Fruit fly (Drosophila melanogaster) whole organism, embryonic: Measurements from ENCODE around the gene RpL24.
A peak's percentile ranks its signal among the peaks of the same experiment; 100 is the strongest.

Experiments used
- Atf6 ChIP-seq: fragments of 200-800 bp; sonication (Bioruptor generic); IDR thresholded peaks from 2 replicates; pipeline ENCODE4 v1.3.6; 2022; ENCODE audit warnings: missing biosample characterization, missing genetic modification characterization
- B-H1 ChIP-seq: fragments of 200-800 bp; sonication (Bioruptor generic); IDR thresholded peaks from 3 replicates; pipeline ENCODE4 v1.3.6; 2022; ENCODE audit warnings: missing biosample characterization, missing genetic modification characterization
- CG10267 ChIP-seq: fragments of 200-800 bp; sonication (Bioruptor generic); optimal IDR thresholded peaks from 2 replicates; lab custom pipeline; 2018; ENCODE audit warnings: missing biosample characterization, mild to moderate bottlenecking, missing genetic modification characterization, moderate library complexity
- CG12155 ChIP-seq: fragments of 200-800 bp; sonication (Bioruptor generic); optimal IDR thresholded peaks from 3 replicates; lab custom pipeline; 2016; ENCODE audit warnings: missing biosample characterization, missing genetic modification characterization
- CG12219 ChIP-seq: fragments of 200-800 bp; sonication (Bioruptor generic); optimal IDR thresholded peaks from 3 replicates; lab custom pipeline; 2018; ENCODE audit warnings: missing biosample characterization, mild to moderate bottlenecking, missing genetic modification characterization
- CG13424 ChIP-seq: fragments of 200-800 bp; sonication (Bioruptor generic); optimal IDR thresholded peaks from 2 replicates; lab custom pipeline; 2019; ENCODE audit warnings: missing biosample characterization, mild to moderate bottlenecking, missing genetic modification characterization, moderate library complexity
- CG14050 ChIP-seq: fragments of 200-800 bp; sonication (Bioruptor generic); IDR thresholded peaks from 3 replicates; pipeline ENCODE4 v1.3.6; 2022; ENCODE audit warnings: missing biosample characterization, missing genetic modification characterization
- CG14441 ChIP-seq: fragments of 200-800 bp; sonication (Bioruptor generic); IDR thresholded peaks from 2 replicates; pipeline ENCODE4 v1.3.6; 2022; ENCODE audit warnings: missing biosample characterization, missing genetic modification characterization
- CG1603 ChIP-seq: fragments of 200-800 bp; sonication (Bioruptor generic); optimal IDR thresholded peaks from 2 replicates; lab custom pipeline; 2019; ENCODE audit warnings: missing biosample characterization, mild to moderate bottlenecking, missing genetic modification characterization, moderate library complexity
- CG16815 ChIP-seq: fragments of 200-800 bp; sonication (Bioruptor generic); optimal IDR thresholded peaks from 3 replicates; lab custom pipeline; 2017; ENCODE audit warnings: missing biosample characterization, mild to moderate bottlenecking, missing genetic modification characterization
- CG2202 ChIP-seq: fragments of 200-800 bp; sonication (Bioruptor generic); optimal IDR thresholded peaks from 2 replicates; lab custom pipeline; 2018; ENCODE audit warnings: missing biosample characterization, mild to moderate bottlenecking, missing genetic modification characterization
- CG2889 ChIP-seq: fragments of 200-800 bp; sonication (Bioruptor generic); IDR thresholded peaks from 3 replicates; pipeline ENCODE4 v1.3.6; 2022; ENCODE audit warnings: missing biosample characterization, missing genetic modification characterization
- CG30431 ChIP-seq: fragments of 200-800 bp; sonication (Bioruptor generic); optimal IDR thresholded peaks from 2 replicates; lab custom pipeline; 2017; ENCODE audit warnings: missing biosample characterization, missing genetic modification characterization
- CG34224 ChIP-seq: fragments of 200-800 bp; sonication (Bioruptor generic); IDR thresholded peaks from 3 replicates; pipeline ENCODE4 v1.3.6; 2022; ENCODE audit warnings: missing biosample characterization, missing genetic modification characterization; ENCODE audit not compliant: partially characterized antibody
- CG34376 ChIP-seq: fragments of 200-800 bp; sonication (Bioruptor generic); optimal IDR thresholded peaks from 2 replicates; lab custom pipeline; 2018; ENCODE audit warnings: missing biosample characterization, mild to moderate bottlenecking, missing genetic modification characterization
- CG3726 ChIP-seq: fragments of 200-800 bp; sonication (Bioruptor generic); IDR thresholded peaks from 3 replicates; pipeline ENCODE4, ENCODE4 v1.3.6; 2022; ENCODE audit warnings: missing biosample characterization, missing genetic modification characterization
- CG5245 ChIP-seq: fragments of 200-800 bp; sonication (Bioruptor generic); optimal IDR thresholded peaks from 3 replicates; lab custom pipeline; 2016; ENCODE audit warnings: missing biosample characterization, missing genetic modification characterization
- Camta ChIP-seq: fragments of 200-800 bp; sonication (Bioruptor generic); optimal IDR thresholded peaks from 2 replicates; lab custom pipeline; 2016; ENCODE audit warnings: missing biosample characterization, missing genetic modification characterization
- D ChIP-seq, 2 experiments: fragments of 200-800 bp in 1 of 2; fragments of >200 bp in 1 of 2; sonication (Bioruptor generic) in 1 of 2; optimal IDR thresholded peaks; 2 replicates in 1 of 2; 3 replicates in 1 of 2; lab custom pipeline; 2017; ENCODE audit warnings: mild to moderate bottlenecking in 1 of 2, missing biosample characterization in 1 of 2, missing genetic modification characterization in 1 of 2, missing genetic modification reagents in 1 of 2
- Dll ChIP-seq: fragments of 200-800 bp; sonication (Bioruptor generic); IDR thresholded peaks from 4 replicates; pipeline ENCODE4 v1.3.6; 2022; ENCODE audit warnings: missing biosample characterization, missing genetic modification characterization; ENCODE audit not compliant: partially characterized antibody
- H2.0 ChIP-seq: fragments of 200-800 bp; sonication (Bioruptor generic); IDR thresholded peaks from 2 replicates; pipeline ENCODE4 v1.3.6; 2022; ENCODE audit warnings: missing biosample characterization, missing genetic modification characterization
- HLH54F ChIP-seq: fragments of 200-800 bp; sonication (Bioruptor generic); optimal IDR thresholded peaks from 3 replicates; lab custom pipeline; 2016; ENCODE audit warnings: missing biosample characterization, missing genetic modification characterization
- Lim3 ChIP-seq: fragments of 200-800 bp; sonication (Bioruptor generic); IDR thresholded peaks from 2 replicates; pipeline ENCODE4 v1.3.6; 2022; ENCODE audit warnings: missing biosample characterization, missing genetic modification characterization
- Mad ChIP-seq: fragments of 200-800 bp; sonication (Bioruptor generic); optimal IDR thresholded peaks from 2 replicates; lab custom pipeline; 2016; ENCODE audit warnings: missing biosample characterization, missing genetic modification characterization
- NC2α ChIP-seq: fragments of 200-800 bp; sonication (Bioruptor generic); optimal IDR thresholded peaks from 2 replicates; lab custom pipeline; 2016; ENCODE audit warnings: missing biosample characterization, missing genetic modification characterization
- Neu2 ChIP-seq: fragments of 200-800 bp; sonication (Bioruptor generic); optimal IDR thresholded peaks from 3 replicates; lab custom pipeline; 2016; ENCODE audit warnings: missing biosample characterization, missing genetic modification characterization, borderline replicate concordance
- Ravus ChIP-seq: fragments of 200-800 bp; sonication (Bioruptor generic); IDR thresholded peaks from 2 replicates; pipeline ENCODE4 v1.3.6; 2022; ENCODE audit warnings: missing biosample characterization, missing genetic modification characterization
- Sox100B ChIP-seq: fragments of 200-800 bp; sonication (Bioruptor generic); optimal IDR thresholded peaks from 3 replicates; lab custom pipeline; 2018; ENCODE audit warnings: missing biosample characterization, mild to moderate bottlenecking, missing genetic modification characterization
- YL-1 ChIP-seq: fragments of 200-800 bp; sonication (Bioruptor generic); optimal IDR thresholded peaks from 3 replicates; lab custom pipeline; 2017; ENCODE audit warnings: missing biosample characterization, mild to moderate bottlenecking, missing genetic modification characterization
- ab ChIP-seq: fragments of 200-800 bp; sonication (Bioruptor generic); optimal IDR thresholded peaks from 2 replicates; lab custom pipeline; 2016; ENCODE audit warnings: missing biosample characterization, missing genetic modification characterization
- abd-A ChIP-seq: fragments of 200-800 bp; sonication (Bioruptor generic); optimal IDR thresholded peaks from 3 replicates; lab custom pipeline; 2019; ENCODE audit warnings: missing biosample characterization, mild to moderate bottlenecking, missing genetic modification characterization, moderate library complexity
- ara ChIP-seq: fragments of 200-800 bp; sonication (Bioruptor generic); IDR thresholded peaks from 2 replicates; pipeline ENCODE4 v1.3.6; 2022; ENCODE audit warnings: missing biosample characterization, missing genetic modification characterization
- ato ChIP-seq: fragments of 200-800 bp; sonication (Bioruptor generic); IDR thresholded peaks from 2 replicates; pipeline ENCODE4 v1.3.6; 2022; ENCODE audit warnings: missing biosample characterization, missing genetic modification characterization; ENCODE audit not compliant: partially characterized antibody
- btn ChIP-seq: fragments of 200-800 bp; sonication (Bioruptor generic); optimal IDR thresholded peaks from 2 replicates; lab custom pipeline; 2016; ENCODE audit warnings: missing biosample characterization, missing genetic modification characterization
- dimm ChIP-seq: fragments of 200-800 bp; sonication (Bioruptor generic); IDR thresholded peaks from 2 replicates; pipeline ENCODE4 v1.3.6; 2022; ENCODE audit warnings: missing biosample characterization, missing genetic modification characterization
- dm ChIP-seq: fragments of 200-800 bp; sonication (Bioruptor generic); optimal IDR thresholded peaks from 3 replicates; lab custom pipeline; 2016; ENCODE audit warnings: missing biosample characterization, missing genetic modification characterization
- dmrt11E ChIP-seq: fragments of 200-800 bp; sonication (Bioruptor generic); optimal IDR thresholded peaks from 3 replicates; lab custom pipeline; 2018; ENCODE audit warnings: missing biosample characterization, mild to moderate bottlenecking, missing genetic modification characterization, moderate library complexity
- dysf ChIP-seq: fragments of 200-800 bp; sonication (Bioruptor generic); IDR thresholded peaks from 3 replicates; pipeline ENCODE4 v1.3.6; 2022; ENCODE audit warnings: missing biosample characterization, missing genetic modification characterization
- en ChIP-seq: fragments of 200-800 bp; sonication (Bioruptor generic); optimal IDR thresholded peaks from 2 replicates; lab custom pipeline; 2016; ENCODE audit warnings: missing biosample characterization, missing genetic modification characterization
- kah ChIP-seq: fragments of 200-800 bp; sonication (Bioruptor generic); optimal IDR thresholded peaks from 2 replicates; lab custom pipeline; 2018; ENCODE audit warnings: missing biosample characterization, mild to moderate bottlenecking, missing genetic modification characterization
- pho ChIP-seq: fragments of 200-800 bp; sonication (Bioruptor generic); optimal IDR thresholded peaks from 2 replicates; lab custom pipeline; 2016; ENCODE audit warnings: missing biosample characterization, missing genetic modification characterization
- pnt ChIP-seq: fragments of 200-800 bp; sonication (Bioruptor generic); optimal IDR thresholded peaks from 3 replicates; lab custom pipeline; 2016; ENCODE audit warnings: missing biosample characterization, missing genetic modification characterization
- pros ChIP-seq: fragments of 200-800 bp; sonication (Bioruptor generic); optimal IDR thresholded peaks from 3 replicates; lab custom pipeline; 2019; ENCODE audit warnings: missing biosample characterization, mild to moderate bottlenecking, missing genetic modification characterization, moderate library complexity
- repo ChIP-seq: fragments of 200-800 bp; sonication (Bioruptor generic); optimal IDR thresholded peaks from 2 replicates; lab custom pipeline; 2016; ENCODE audit warnings: missing biosample characterization, missing genetic modification characterization
- salm ChIP-seq: fragments of 200-800 bp; sonication (Bioruptor generic); optimal IDR thresholded peaks from 2 replicates; lab custom pipeline; 2018; ENCODE audit warnings: missing biosample characterization, mild to moderate bottlenecking, missing genetic modification characterization
- sens ChIP-seq: fragments of 200-800 bp; sonication (Bioruptor generic); peaks from one replicate; lab custom pipeline; 2016; ENCODE audit warnings: missing biosample characterization, missing genetic modification characterization
- sima ChIP-seq: fragments of 200-800 bp; sonication (Bioruptor generic); optimal IDR thresholded peaks from 2 replicates; lab custom pipeline; 2016; ENCODE audit warnings: missing biosample characterization, missing genetic modification characterization
- tio ChIP-seq: fragments of 200-800 bp; sonication (Bioruptor generic); optimal IDR thresholded peaks from 2 replicates; lab custom pipeline; 2017; ENCODE audit warnings: missing biosample characterization, missing genetic modification characterization, inconsistent platforms
- tll ChIP-seq, 2 experiments: fragments of 200-800 bp in 1 of 2; fragments of >200 bp in 1 of 2; sonication (Bioruptor generic) in 1 of 2; optimal IDR thresholded peaks; 2 replicates each; lab custom pipeline; 2017 to 2019; ENCODE audit warnings: missing biosample characterization in 2 of 2, missing genetic modification characterization in 2 of 2, mild to moderate bottlenecking in 1 of 2, moderate library complexity in 1 of 2
- wdn ChIP-seq: fragments of 200-800 bp; sonication (Bioruptor generic); IDR thresholded peaks from 2 replicates; pipeline ENCODE4 v1.3.6; 2022; ENCODE audit warnings: missing biosample characterization, missing genetic modification characterization
- wor ChIP-seq: fragments of 200-800 bp; sonication (Bioruptor generic); IDR thresholded peaks from 2 replicates; pipeline ENCODE4 v1.3.6; 2022; ENCODE audit warnings: missing biosample characterization, missing genetic modification characterization

RpL24 gene

dm6 chr2L:13368940-13369339, 26.0 kb downstream of the RpL24 start, which contains the start of gene CG31855 (continued):
- TF ChIP-seq CG2202 = peak; percentile 53
- TF ChIP-seq ara (GFP tag; lab: Robert Waterston, UW) = peak; percentile 62; the same call in 1 of the 2 replicates
- peak; percentile 86 for TF ChIP-seq CG12155
- TF ChIP-seq CG34224 (GFP tag; lab: Robert Waterston, UW) = no peak; the same call in 2 of the 3 replicates
- TF ChIP-seq pho = peak; percentile 74
- peak; percentile 78 for TF ChIP-seq H2.0
- peak; percentile 19; the same call in 1 of the 3 replicates for TF ChIP-seq B-H1 (GFP tag; lab: Robert Waterston, UW)
- TF ChIP-seq HLH54F (GFP tag; lab: Kevin White, UChicago) = peak; percentile 74
- peak; percentile 76 for TF ChIP-seq Mad (GFP tag; lab: Kevin White, UChicago)
- peak; percentile 76 for TF ChIP-seq CG14441 (GFP tag; lab: Robert Waterston, UW)
- TF ChIP-seq tio = no peak
- TF ChIP-seq ato = no peak
- TF ChIP-seq Atf6 (GFP tag; lab: Robert Waterston, UW) = peak; percentile 89
- TF ChIP-seq tll (GFP tag; optimal IDR thresholded peaks at IDR 0.05; lab: Kevin White, UChicago) = no peak
- TF ChIP-seq pnt (GFP tag; lab: Kevin White, UChicago) = peak; percentile 47
- TF ChIP-seq dimm (GFP tag; lab: Robert Waterston, UW) = 0 out of 2 replicates have a peak, but pooled peaks have one; percentile 53
- TF ChIP-seq Lim3 (GFP tag; lab: Robert Waterston, UW) = no peak
- TF ChIP-seq CG16815 (GFP tag; lab: Kevin White, UChicago) = peak; percentile 63
- TF ChIP-seq pros (GFP tag; lab: Kevin White, UChicago) = no peak
- no peak for TF ChIP-seq NC2α
- peak; percentile 23 for TF ChIP-seq en (GFP tag; lab: Kevin White, UChicago)
- TF ChIP-seq CG30431 (GFP tag; lab: Kevin White, UChicago) = peak; percentile 28
- TF ChIP-seq CG14050 (GFP tag; lab: Robert Waterston, UW) = peak; percentile 67
- peak; percentile 90 for TF ChIP-seq CG34376 (GFP tag; lab: Kevin White, UChicago)
- TF ChIP-seq wor (GFP tag; lab: Robert Waterston, UW) = no peak; the same call in 1 of the 2 replicates
- peak; percentile 71 for TF ChIP-seq dmrt11E
- TF ChIP-seq dysf (GFP tag; lab: Robert Waterston, UW) = peak; percentile 83
- TF ChIP-seq CG5245 (GFP tag; lab: Kevin White, UChicago) = peak; percentile 79
- TF ChIP-seq CG1603 (tag; lab: Kevin White, UChicago) = peak; percentile 68
- TF ChIP-seq CG2889 (GFP tag; lab: Robert Waterston, UW) = peak; percentile 57; the same call in 2 of the 3 replicates
- TF ChIP-seq D (optimal IDR thresholded peaks at IDR 0.05; lab: Kevin White, UChicago) = no peak
- TF ChIP-seq D (GFP tag; optimal IDR thresholded peaks at IDR 0.05; lab: Kevin White, UChicago) = peak; percentile 56
- TF ChIP-seq ab (GFP tag; lab: Kevin White, UChicago) = peak; percentile 59
- TF ChIP-seq wdn = peak; percentile 70
- no peak for TF ChIP-seq Dll (GFP tag; lab: Robert Waterston, UW)
- TF ChIP-seq dm (GFP tag; lab: Kevin White, UChicago) = peak; percentile 59
- TF ChIP-seq btn (GFP tag; lab: Kevin White, UChicago) = no peak
- peak; percentile 96 for TF ChIP-seq sens (GFP tag; lab: Kevin White, UChicago)
- peak; percentile 71 for TF ChIP-seq Camta (GFP tag; lab: Kevin White, UChicago)
- peak; percentile 69 for TF ChIP-seq CG13424 (tag; lab: Kevin White, UChicago)
- TF ChIP-seq abd-A (tag; lab: Kevin White, UChicago) = no peak
- TF ChIP-seq Ravus = peak; percentile 9; the same call in 1 of the 2 replicates
- peak; percentile 79 for TF ChIP-seq YL-1
- peak; percentile 74 for TF ChIP-seq Sox100B (GFP tag; lab: Kevin White, UChicago)
- TF ChIP-seq repo = no peak
- TF ChIP-seq salm = peak; percentile 36
- peak; percentile 69 for TF ChIP-seq CG12219 (GFP tag; lab: Kevin White, UChicago)
- TF ChIP-seq CG3726 (GFP tag; lab: Robert Waterston, UW) = peak; percentile 52; the same call in 1 of the 3 replicates
- TF ChIP-seq CG10267 (tag; lab: Kevin White, UChicago) = peak; percentile 96
- no peak for TF ChIP-seq sima (GFP tag; lab: Kevin White, UChicago)
- peak; percentile 67 for TF ChIP-seq kah (GFP tag; lab: Kevin White, UChicago)
- TF ChIP-seq Neu2 (GFP tag; lab: Kevin White, UChicago) = no peak
